Worm (Caenorhabditis elegans): ENCODE results near the gene F09E10.6.

ce11 chrX:1491036-1491435 is 6.4 kb downstream of the F09E10.6 start:
- TF ChIP-seq snpc-1.1 (tag; optimal IDR thresholded peaks at IDR 0.05; ENCODE audit: insufficient read depth) (no peak), unc-130 (GFP tag; optimal IDR thresholded peaks at IDR 0.05) (no peak), pha-4 (tag; optimal IDR thresholded peaks at IDR 0.05) (no peak), madf-6 (GFP tag; IDR thresholded peaks at IDR 0.05) (no peak), him-1 (tag; optimal IDR thresholded peaks at IDR 0.05) (no peak)

Data from whole organism, young adult.